Worm (Caenorhabditis elegans) whole organism, midembryonic: ENCODE data around the gene rab-14.

Experiments
- cog-1 ChIP-seq: sonication (generic microtip); optimal IDR thresholded peaks from 2 replicates; lab custom pipeline; 2016; ENCODE audit warnings: missing genetic modification characterization, missing compliant biosample characterization
- flt-1 ChIP-seq: fragments of 200-800 bp; sonication (Bioruptor generic); IDR thresholded peaks from 2 replicates; pipeline ENCODE4 v1.3.6; 2022; ENCODE audit warnings: missing genetic modification characterization, missing compliant biosample characterization

- no peak for TF ChIP-seq flt-1 (GFP tag; lab: Robert Waterston, UW)
- no peak for TF ChIP-seq cog-1 (tag; lab: Kevin White, UChicago)
These were observed 13.1 kb downstream of the rab-14 start for ce11 chrX:15593366-15593765.
